Fruit fly (Drosophila melanogaster) whole organism, prepupa: ENCODE data around the gene CaMKII.

Experiments used
- Blimp-1 ChIP-seq: fragments of 200-800 bp; sonication (Bioruptor generic); optimal IDR thresholded peaks from 3 replicates; lab custom pipeline; 2017; ENCODE audit warnings: missing biosample characterization, missing genetic modification characterization, mild to moderate bottlenecking, moderate library complexity, missing genetic modification reagents
- CG10631 ChIP-seq: fragments of 200-800 bp; sonication (Bioruptor generic); optimal IDR thresholded peaks from 2 replicates; lab custom pipeline; 2016; ENCODE audit warnings: missing biosample characterization, missing genetic modification characterization
- CG10669 ChIP-seq: fragments of 200-800 bp; sonication (Bioruptor generic); optimal IDR thresholded peaks from 3 replicates; lab custom pipeline; 2018; ENCODE audit warnings: missing biosample characterization, mild to moderate bottlenecking, missing genetic modification characterization, moderate library complexity
- CG11902 ChIP-seq: fragments of 200-800 bp; sonication (Bioruptor generic); optimal IDR thresholded peaks from 3 replicates; lab custom pipeline; 2016; ENCODE audit warnings: missing biosample characterization, missing genetic modification characterization
- CG15336 ChIP-seq: fragments of 200-800 bp; sonication (Bioruptor generic); IDR thresholded peaks from 2 replicates; pipeline ENCODE4 v1.3.6; 2022; ENCODE audit warnings: missing biosample characterization, missing genetic modification characterization
- CG16779 ChIP-seq: fragments of 200-800 bp; sonication (Bioruptor generic); optimal IDR thresholded peaks from 3 replicates; lab custom pipeline; 2017; ENCODE audit warnings: missing biosample characterization, mild to moderate bottlenecking, missing genetic modification characterization
- CG3032 ChIP-seq: fragments of 200-800 bp; optimal IDR thresholded peaks from 2 replicates; lab custom pipeline; 2019; ENCODE audit warnings: missing biosample characterization, mild to moderate bottlenecking, missing genetic modification characterization, moderate library complexity
- CG31627 ChIP-seq: fragments of 200-800 bp; sonication (Bioruptor generic); optimal IDR thresholded peaks from 3 replicates; lab custom pipeline; 2016; ENCODE audit warnings: missing biosample characterization, missing genetic modification characterization
- CG3919 ChIP-seq: fragments of 200-800 bp; sonication (Bioruptor generic); optimal IDR thresholded peaks from 3 replicates; lab custom pipeline; 2016; ENCODE audit warnings: missing biosample characterization, missing genetic modification characterization
- CG6792 ChIP-seq: fragments of 200-800 bp; sonication (Bioruptor generic); optimal IDR thresholded peaks from 3 replicates; lab custom pipeline; 2016; ENCODE audit warnings: missing biosample characterization, missing genetic modification characterization
- CG6808 ChIP-seq: fragments of 200-800 bp; sonication (Bioruptor generic); optimal IDR thresholded peaks from 3 replicates; lab custom pipeline; 2017; ENCODE audit warnings: missing biosample characterization, missing genetic modification characterization, mild to moderate bottlenecking, moderate library complexity, missing genetic modification reagents
- CG6854 ChIP-seq: fragments of 200-800 bp; sonication (Bioruptor generic); optimal IDR thresholded peaks from 2 replicates; lab custom pipeline; 2017; ENCODE audit warnings: missing biosample characterization, mild to moderate bottlenecking, missing genetic modification characterization
- CG8119 ChIP-seq: fragments of 200-800 bp; sonication (Bioruptor generic); IDR thresholded peaks from 3 replicates; pipeline ENCODE4 v1.3.6; 2022; ENCODE audit warnings: missing biosample characterization, missing genetic modification characterization
- CG8319 ChIP-seq: fragments of 200-800 bp; sonication (Bioruptor generic); optimal IDR thresholded peaks from 3 replicates; lab custom pipeline; 2016; ENCODE audit warnings: missing biosample characterization, missing genetic modification characterization
- CG8632 ChIP-seq: fragments of 200-800 bp; sonication (Bioruptor generic); optimal IDR thresholded peaks from 3 replicates; lab custom pipeline; 2016; ENCODE audit warnings: missing biosample characterization, missing genetic modification characterization
- CG9139 ChIP-seq: fragments of 200-800 bp; sonication (Bioruptor generic); optimal IDR thresholded peaks from 3 replicates; lab custom pipeline; 2017; ENCODE audit warnings: missing biosample characterization, mild to moderate bottlenecking, missing genetic modification characterization
- Eip75B ChIP-seq: fragments of 200-800 bp; sonication (Bioruptor generic); optimal IDR thresholded peaks from 3 replicates; lab custom pipeline; 2016; ENCODE audit warnings: missing biosample characterization, missing genetic modification characterization
- Eip78C ChIP-seq: fragments of 200-800 bp; sonication (Bioruptor generic); peaks from one replicate; lab custom pipeline; 2016; ENCODE audit warnings: missing biosample characterization, missing genetic modification characterization
- Gug ChIP-seq: fragments of 200-800 bp; sonication (Bioruptor generic); IDR thresholded peaks from 2 replicates; pipeline ENCODE4 v1.3.6; 2022; ENCODE audit warnings: missing biosample characterization, missing genetic modification characterization
- Hr38 ChIP-seq: sonication (Bioruptor generic); optimal IDR thresholded peaks from 2 replicates; lab custom pipeline; 2016; ENCODE audit warnings: missing biosample characterization, missing genetic modification characterization
- Hr39 ChIP-seq: fragments of 200-800 bp; sonication (Bioruptor generic); optimal IDR thresholded peaks from 2 replicates; lab custom pipeline; 2016; ENCODE audit warnings: missing biosample characterization, missing genetic modification characterization
- Hr4 ChIP-seq: fragments of 200-800 bp; sonication (Bioruptor generic); optimal IDR thresholded peaks from 3 replicates; lab custom pipeline; 2016; ENCODE audit warnings: missing biosample characterization, missing genetic modification characterization
- Lpt ChIP-seq: fragments of 200-800 bp; sonication (Bioruptor generic); optimal IDR thresholded peaks from 3 replicates; lab custom pipeline; 2016; ENCODE audit warnings: missing biosample characterization, missing genetic modification characterization
- Met ChIP-seq: fragments of 200-800 bp; sonication (Bioruptor generic); optimal IDR thresholded peaks from 3 replicates; lab custom pipeline; 2016; ENCODE audit warnings: missing biosample characterization, missing genetic modification characterization
- OdsH ChIP-seq: fragments of 200-800 bp; sonication (Bioruptor generic); optimal IDR thresholded peaks from 3 replicates; lab custom pipeline; 2016; ENCODE audit warnings: missing biosample characterization, missing genetic modification characterization
- Smox ChIP-seq: fragments of 200-800 bp; sonication (Bioruptor generic); optimal IDR thresholded peaks from 3 replicates; lab custom pipeline; 2016; ENCODE audit warnings: missing biosample characterization, missing genetic modification characterization
- acj6 ChIP-seq: fragments of 200-800 bp; sonication (Bioruptor generic); optimal IDR thresholded peaks from 3 replicates; lab custom pipeline; 2016; ENCODE audit warnings: missing biosample characterization, missing genetic modification characterization
- dac ChIP-seq: fragments of 200-800 bp; sonication (Bioruptor generic); optimal IDR thresholded peaks from 2 replicates; lab custom pipeline; 2017; ENCODE audit warnings: missing biosample characterization, mild to moderate bottlenecking, missing genetic modification characterization
- dsx ChIP-seq: fragments of 200-800 bp; optimal IDR thresholded peaks from 3 replicates; lab custom pipeline; 2019; ENCODE audit warnings: missing biosample characterization, mild to moderate bottlenecking, missing genetic modification characterization, moderate library complexity; ENCODE audit not compliant: poor library complexity, severe bottlenecking
- eg ChIP-seq: fragments of 200-800 bp; sonication (Bioruptor generic); IDR thresholded peaks from 3 replicates; pipeline ENCODE4 v1.3.6; 2022; ENCODE audit warnings: missing biosample characterization, missing genetic modification characterization
- fd59A ChIP-seq: fragments of 200-800 bp; sonication (Bioruptor generic); optimal IDR thresholded peaks from 2 replicates; lab custom pipeline; 2017; ENCODE audit warnings: missing biosample characterization, mild to moderate bottlenecking, missing genetic modification characterization, missing genetic modification reagents
- fd85E ChIP-seq: fragments of 200-800 bp; sonication (Bioruptor generic); optimal IDR thresholded peaks from 3 replicates; lab custom pipeline; 2016; ENCODE audit warnings: missing biosample characterization, missing genetic modification characterization
- fkh ChIP-seq: fragments of 200-800 bp; sonication (Bioruptor generic); optimal IDR thresholded peaks from 3 replicates; lab custom pipeline; 2017; ENCODE audit warnings: missing biosample characterization, mild to moderate bottlenecking, missing genetic modification characterization, moderate library complexity
- lz ChIP-seq: fragments of 200-800 bp; sonication (Bioruptor generic); optimal IDR thresholded peaks from 3 replicates; lab custom pipeline; 2016; ENCODE audit warnings: missing biosample characterization, missing genetic modification characterization
- net ChIP-seq: fragments of 200-800 bp; sonication (Bioruptor generic); optimal IDR thresholded peaks from 3 replicates; lab custom pipeline; 2016; ENCODE audit warnings: missing biosample characterization, missing genetic modification characterization
- pdm3 ChIP-seq: fragments of 200-800 bp; sonication (Bioruptor generic); optimal IDR thresholded peaks from 3 replicates; lab custom pipeline; 2016; ENCODE audit warnings: missing biosample characterization, missing genetic modification characterization
- salr ChIP-seq, 2 experiments: fragments of 200-800 bp; sonication (Bioruptor generic); optimal IDR thresholded peaks; 3 replicates each; lab custom pipeline; 2016 to 2018; ENCODE audit warnings: missing biosample characterization in 2 of 2, missing genetic modification characterization in 2 of 2, mild to moderate bottlenecking in 1 of 2
- spab ChIP-seq: fragments of 200-800 bp; sonication (Bioruptor generic); optimal IDR thresholded peaks from 2 replicates; lab custom pipeline; 2017; ENCODE audit warnings: missing biosample characterization, mild to moderate bottlenecking, missing genetic modification characterization, missing genetic modification reagents
- ss ChIP-seq, 2 experiments: fragments of 200-800 bp; sonication (Bioruptor generic); optimal IDR thresholded peaks; 2 replicates in 1 of 2; 3 replicates in 1 of 2; lab custom pipeline; 2017 to 2018; ENCODE audit warnings: mild to moderate bottlenecking in 2 of 2, missing biosample characterization in 2 of 2, missing genetic modification characterization in 2 of 2, moderate library complexity in 1 of 2
- vri ChIP-seq: fragments of 200-800 bp; sonication (Bioruptor generic); optimal IDR thresholded peaks from 3 replicates; lab custom pipeline; 2016; ENCODE audit warnings: missing biosample characterization, mild to moderate bottlenecking, missing genetic modification characterization

CaMKII gene

dm6 chr4:1060373-1061094 is 7.0 kb upstream of the CaMKII start, which contains the start of gene apolpp (continued):
- TF ChIP-seq Hr4 (GFP tag; lab: Kevin White, UChicago) (no peak), CG31627 (GFP tag; lab: Kevin White, UChicago) (peak; percentile 23), CG3919 (GFP tag; lab: Kevin White, UChicago) (no peak), CG11902 (GFP tag; lab: Kevin White, UChicago) (no peak), Eip78C (GFP tag; lab: Kevin White, UChicago) (peak; percentile 69), dsx (GFP tag; lab: Kevin White, UChicago) (peak; percentile 26), fd59A (GFP tag; lab: Kevin White, UChicago) (no peak)

DNA sequence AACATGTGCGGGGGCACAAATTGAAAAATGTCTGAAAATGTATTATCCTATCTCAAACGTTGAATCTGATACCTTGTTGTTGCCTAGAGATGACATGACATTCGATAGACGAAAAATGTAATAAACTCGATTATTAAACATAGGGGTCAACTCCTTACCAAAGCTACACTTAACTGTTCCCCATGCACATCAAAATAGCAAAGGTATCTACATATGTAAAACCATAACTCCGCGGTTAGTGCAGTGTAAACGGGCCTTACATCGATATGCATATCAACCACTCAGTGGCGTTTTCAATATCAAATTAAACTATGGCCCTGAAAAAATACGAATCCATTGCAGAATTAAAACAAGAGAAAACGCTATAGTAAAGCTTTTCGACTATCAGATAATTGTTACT is 2.2 kb downstream of the CaMKII start:
- TF ChIP-seq OdsH (peak; percentile 8), CG6808 (GFP tag; lab: Kevin White, UChicago) (no peak), CG3032 (tag; lab: Kevin White, UChicago) (peak; percentile 38)

DNA sequence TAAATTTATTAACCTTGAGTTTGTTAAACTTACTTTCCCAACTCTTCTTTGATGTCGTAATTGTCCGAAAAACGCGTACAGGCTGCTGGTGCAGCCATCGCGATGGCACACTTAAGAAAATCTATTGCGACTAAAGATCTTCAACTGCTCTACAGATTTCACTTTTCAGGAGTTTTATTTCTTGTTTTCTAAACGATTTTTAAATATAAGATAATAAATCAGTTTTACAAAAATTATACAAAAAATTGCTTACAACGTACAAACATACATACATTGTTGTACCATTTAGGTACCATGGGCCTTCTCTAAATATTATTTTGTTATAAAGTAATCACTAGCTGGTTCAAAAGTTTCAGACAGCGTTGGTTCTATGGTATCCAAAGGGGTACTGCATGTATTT is 3.1 kb downstream of the CaMKII start:
- TF ChIP-seq Eip78C (GFP tag; lab: Kevin White, UChicago) (no peak), Smox (no peak), CG8119 (GFP tag; lab: Robert Waterston, UW) (no peak), CG15336 (GFP tag; lab: Robert Waterston, UW) (no peak), Hr39 (GFP tag; lab: Kevin White, UChicago) (no peak), CG3919 (GFP tag; lab: Kevin White, UChicago) (no peak), vri (no peak), Gug (GFP tag; lab: Robert Waterston, UW) (no peak)

dm6 chr4:1032610-1033297 is 20.7 kb downstream of the CaMKII start:
- TF ChIP-seq Gug (GFP tag; lab: Robert Waterston, UW), result no peak
- TF ChIP-seq Hr38 (GFP tag; lab: Kevin White, UChicago), result no peak
- TF ChIP-seq Hr39 (GFP tag; lab: Kevin White, UChicago), result no peak
- TF ChIP-seq Smox, result no peak
- TF ChIP-seq CG8632 (GFP tag; lab: Kevin White, UChicago), result no peak
- TF ChIP-seq acj6, result no peak
- no peak for TF ChIP-seq eg
- TF ChIP-seq ss (GFP tag; optimal IDR thresholded peaks at IDR 0.05; lab: Kevin White, UChicago), result no peak
- TF ChIP-seq Lpt (GFP tag; lab: Kevin White, UChicago), result no peak
- TF ChIP-seq pdm3 (GFP tag; lab: Kevin White, UChicago), result no peak
- no peak for TF ChIP-seq dac (GFP tag; lab: Kevin White, UChicago)
- no peak for TF ChIP-seq fd59A (GFP tag; lab: Kevin White, UChicago)
- TF ChIP-seq vri, result no peak

DNA sequence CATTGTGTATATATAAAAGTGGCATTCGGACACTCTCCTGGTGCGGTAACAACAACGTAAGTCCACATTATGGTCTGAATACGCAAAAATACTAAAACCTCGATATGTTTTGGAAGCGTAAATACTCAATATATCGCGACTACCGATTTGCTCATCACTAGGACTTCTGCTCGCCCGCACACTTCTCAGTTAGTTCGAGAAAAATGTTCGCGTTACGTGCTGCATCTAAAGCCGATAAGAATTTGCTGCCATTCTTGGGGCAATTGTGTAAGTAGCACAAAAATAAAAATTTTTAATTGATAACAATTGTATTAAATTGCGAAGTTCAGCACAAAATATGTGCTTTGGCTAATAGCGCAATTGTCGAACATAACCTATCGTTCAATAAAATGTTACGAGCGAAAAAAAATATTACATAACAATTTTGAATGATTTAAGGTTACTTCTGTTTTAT is 21.8 kb downstream of the CaMKII start, which contains the start of gene CG11076:
CG11076 (minus strand) TSS at position 71 of the 454 bp plus-strand sequence.
- TF ChIP-seq CG31627 (GFP tag; lab: Kevin White, UChicago) (no peak), Blimp-1 (GFP tag; lab: Kevin White, UChicago) (no peak), dac (GFP tag; lab: Kevin White, UChicago) (no peak), CG16779 (tag; lab: Kevin White, UChicago) (no peak), Eip75B (GFP tag; lab: Kevin White, UChicago) (peak; percentile 16), CG11902 (GFP tag; lab: Kevin White, UChicago) (no peak), Gug (GFP tag; lab: Robert Waterston, UW) (no peak), CG3032 (tag; lab: Kevin White, UChicago) (peak; percentile 10), OdsH (peak; percentile 2), CG8319 (no peak), CG10631 (no peak), CG10669 (GFP tag; lab: Kevin White, UChicago) (no peak), net (GFP tag; lab: Kevin White, UChicago) (no peak), CG6792 (no peak), lz (GFP tag; lab: Kevin White, UChicago) (peak; percentile 43), fkh (no peak), CG6854 (GFP tag; lab: Kevin White, UChicago) (no peak), CG9139 (no peak), salr (GFP tag; optimal IDR thresholded peaks at IDR 0.05; lab: Kevin White, UChicago) (no peak), spab (GFP tag; lab: Kevin White, UChicago) (no peak), CG6808 (GFP tag; lab: Kevin White, UChicago) (no peak), fd85E (GFP tag; lab: Kevin White, UChicago) (no peak), Smox (peak; percentile 28), Met (GFP tag; lab: Kevin White, UChicago) (peak; percentile 43), ss (GFP tag; optimal IDR thresholded peaks at IDR 0.05; lab: Kevin White, UChicago) (no peak)
